Fruit fly (Drosophila melanogaster): ENCODE results near the gene Cp38.

Cp38 gene

dm6 chrX:8444883-8445572, 36.6 kb upstream of the Cp38 start:
- TF ChIP-seq Dek (tag; optimal IDR thresholded peaks at IDR 0.05) (no peak), CG4730 (GFP tag; IDR thresholded peaks at IDR 0.05) (0 out of 2 replicates have a peak, but pooled peaks have one; percentile 12), Rfx (GFP tag; IDR thresholded peaks at IDR 0.05) (peak; percentile 60), CG11504 (tag; optimal IDR thresholded peaks at IDR 0.05) (peak; percentile 72), Antp (GFP tag; optimal IDR thresholded peaks at IDR 0.05) (no peak), aop (GFP tag; IDR thresholded peaks at IDR 0.05) (no peak), Xbp1 (GFP tag; optimal IDR thresholded peaks at IDR 0.05) (peak; percentile 35), gem (tag; optimal IDR thresholded peaks at IDR 0.05) (peak; percentile 89), CG8359 (GFP tag; optimal IDR thresholded peaks at IDR 0.05; ENCODE audit: borderline replicate concordance) (no peak), CG16815 (GFP tag; optimal IDR thresholded peaks at IDR 0.05) (peak; percentile 6), sisA (GFP tag; IDR thresholded peaks at IDR 0.05) (peak; percentile 23; the same call in 1 of the 2 replicates), salm (tag; optimal IDR thresholded peaks at IDR 0.05) (no peak), CG12236 (GFP tag; optimal IDR thresholded peaks at IDR 0.05) (no peak), grau (tag; optimal IDR thresholded peaks at IDR 0.05) (peak; percentile 81), mld (GFP tag; IDR thresholded peaks at IDR 0.05; ENCODE audit: partially characterized antibody) (no peak), CG7963 (GFP tag; IDR thresholded peaks at IDR 0.05; ENCODE audit: partially characterized antibody) (no peak), CG17361 (GFP tag; IDR thresholded peaks at IDR 0.05) (peak; percentile 85), CG10209 (GFP tag; optimal IDR thresholded peaks at IDR 0.05) (peak; percentile 50), Bdp1 (GFP tag; optimal IDR thresholded peaks at IDR 0.05) (no peak), CG17829 (tag; optimal IDR thresholded peaks at IDR 0.05) (peak; percentile 88), pros (GFP tag; optimal IDR thresholded peaks at IDR 0.05) (no peak), oc (tag; optimal IDR thresholded peaks at IDR 0.05) (peak; percentile 14), CG31365 (tag; optimal IDR thresholded peaks at IDR 0.05) (no peak), cato (GFP tag; optimal IDR thresholded peaks at IDR 0.05; ENCODE audit: borderline replicate concordance) (no peak), CG12769 (tag; optimal IDR thresholded peaks at IDR 0.05) (peak; percentile 48), tll (GFP tag; optimal IDR thresholded peaks at IDR 0.05) (no peak), Aef1 (GFP tag; IDR thresholded peaks at IDR 0.05) (no peak), fd64A (GFP tag; optimal IDR thresholded peaks at IDR 0.05) (no peak), gsb-n (tag; optimal IDR thresholded peaks at IDR 0.05) (peak; percentile 71), CkIIα-i1 (GFP tag; IDR thresholded peaks at IDR 0.05) (no peak), CG6813 (GFP tag; optimal IDR thresholded peaks at IDR 0.05) (no peak), CG17568 (GFP tag; optimal IDR thresholded peaks at IDR 0.05) (no peak), dmrt99B (tag; optimal IDR thresholded peaks at IDR 0.05) (peak; percentile 75), CG1792 (GFP tag; optimal IDR thresholded peaks at IDR 0.05) (no peak), CG6689 (GFP tag; IDR thresholded peaks at IDR 0.05) (peak; percentile 62; the same call in 1 of the 2 replicates), Doc3 (GFP tag; IDR thresholded peaks at IDR 0.05; ENCODE audit: partially characterized antibody) (no peak), slp2 (GFP tag; optimal IDR thresholded peaks at IDR 0.05) (no peak), CG18599 (GFP tag; optimal IDR thresholded peaks at IDR 0.05) (peak; percentile 37), Camta (GFP tag; optimal IDR thresholded peaks at IDR 0.05) (no peak), CG7372 (GFP tag; IDR thresholded peaks at IDR 0.05) (0 out of 2 replicates have a peak, but pooled peaks have one; percentile 8), pho (GFP tag; optimal IDR thresholded peaks at IDR 0.05) (no peak), tgo (GFP tag; IDR thresholded peaks at IDR 0.05) (0 out of 3 replicates have a peak, but pooled peaks have one; percentile 30), ase (GFP tag; IDR thresholded peaks at IDR 0.05) (peak; percentile 5; the same call in 1 of the 3 replicates), gro (GFP tag; optimal IDR thresholded peaks at IDR 0.05) (no peak), CG12071 (GFP tag; optimal IDR thresholded peaks at IDR 0.05) (no peak), CG3407 (GFP tag; optimal IDR thresholded peaks at IDR 0.05) (no peak), CG3847 (GFP tag; IDR thresholded peaks at IDR 0.05) (0 out of 2 replicates have a peak, but pooled peaks have one; percentile 17), Deaf1 (tag; optimal IDR thresholded peaks at IDR 0.05) (peak; percentile 26)
